Worm (Caenorhabditis elegans) whole organism, L4/young adult: ENCODE data around the gene C33H5.1.

Source experiments
- W03F9.2 ChIP-seq: fragments of 150-350 bp; optimal IDR thresholded peaks from 2 replicates; lab custom pipeline; 2014; ENCODE audit warnings: missing biosample characterization, missing genetic modification characterization
- dao-5 ChIP-seq: sonication (generic microtip); optimal IDR thresholded peaks from 2 replicates; lab custom pipeline; 2016; ENCODE audit warnings: missing genotype, missing genetic modification characterization, moderate library complexity, missing compliant biosample characterization
- him-1 ChIP-seq: sonication (generic microtip); optimal IDR thresholded peaks from 2 replicates; lab custom pipeline; 2016; ENCODE audit warnings: missing genotype, missing genetic modification reagents, missing genetic modification characterization, missing compliant biosample characterization

DNA sequence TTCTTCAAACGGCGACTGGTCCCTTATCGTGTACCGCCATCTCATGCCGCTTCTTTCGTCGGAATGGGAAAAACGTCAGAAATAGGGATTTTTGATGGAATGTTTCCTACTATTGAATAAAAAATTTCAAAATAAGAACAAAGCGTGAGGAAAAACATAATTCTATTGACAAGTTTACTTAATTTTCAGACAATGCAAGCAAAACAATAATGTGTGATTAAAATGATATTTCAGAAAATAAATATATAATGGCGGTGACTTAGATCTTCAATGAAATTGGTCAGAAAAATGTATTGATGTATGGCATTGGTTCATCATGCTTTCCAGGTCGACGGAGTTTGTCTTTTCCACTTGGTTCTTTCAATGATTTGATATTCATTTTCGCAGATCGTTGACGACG is 14.0 kb upstream of the C33H5.1 start, which contains the start of gene ntp-1:
- TF ChIP-seq him-1 (tag; lab: Kevin White, UChicago) (no peak), dao-5 (no peak), W03F9.2 (tag; lab: Kevin White, UChicago) (no peak)
